Fruit fly (Drosophila melanogaster): ENCODE results near the gene Ccp84Ab.

The Ccp84Ab gene

dm6 chr3R:6735722-6736121 is 33.0 kb upstream of the Ccp84Ab start:
- peak; percentile 61 for TF ChIP-seq twi (tag; optimal IDR thresholded peaks at IDR 0.05)
- TF ChIP-seq CG2199 (GFP tag; IDR thresholded peaks at IDR 0.05), result 0 out of 3 replicates have a peak, but pooled peaks have one; percentile 60
- TF ChIP-seq bcd (GFP tag; optimal IDR thresholded peaks at IDR 0.05), result no peak
- peak; percentile 54 for TF ChIP-seq cad (GFP tag; optimal IDR thresholded peaks at IDR 0.05)
- TF ChIP-seq D (optimal IDR thresholded peaks at IDR 0.05), result peak; percentile 23
- TF ChIP-seq D (GFP tag; optimal IDR thresholded peaks at IDR 0.05), result no peak
- TF ChIP-seq tll (GFP tag; optimal IDR thresholded peaks at IDR 0.05), result peak in 1 of 2 experiments; percentile 62
- no peak for TF ChIP-seq gsb (GFP tag; IDR thresholded peaks at IDR 0.05)
- TF ChIP-seq nerfin-1 (tag; optimal IDR thresholded peaks at IDR 0.05), result peak; percentile 19
- peak; percentile 77 for TF ChIP-seq zen (tag; optimal IDR thresholded peaks at IDR 0.05)
- no peak for TF ChIP-seq lab (GFP tag; optimal IDR thresholded peaks at IDR 0.05)
- TF ChIP-seq prd (optimal IDR thresholded peaks at IDR 0.05), result no peak
- 0 out of 3 replicates have a peak, but pooled peaks have one; percentile 10 for TF ChIP-seq prd (GFP tag; IDR thresholded peaks at IDR 0.05)

DNA sequence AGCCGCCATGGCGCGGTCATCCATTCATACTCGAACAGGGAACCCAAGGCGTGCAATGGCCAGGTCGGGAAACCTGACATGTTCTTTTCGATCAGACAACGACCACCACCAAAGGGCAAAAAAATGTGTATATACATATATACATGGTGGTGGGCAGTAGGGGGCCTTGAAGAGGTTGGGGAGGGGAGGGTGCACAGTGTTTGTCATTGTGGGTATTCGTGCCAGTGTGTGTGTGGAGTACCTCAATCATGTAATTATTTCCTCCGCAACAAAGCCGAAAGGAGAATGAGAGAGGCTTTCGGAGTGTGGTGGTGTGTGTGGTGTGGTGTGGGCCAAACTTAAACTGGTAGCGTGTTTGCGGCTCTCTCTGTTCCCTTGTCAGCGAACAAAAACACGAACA is 23.4 kb upstream of the Ccp84Ab start:
- TF ChIP-seq BEAF-32 (GFP tag; optimal IDR thresholded peaks at IDR 0.05), result no peak
- no peak for TF ChIP-seq CG15514 (GFP tag; optimal IDR thresholded peaks at IDR 0.05)
- TF ChIP-seq Pdp1 (GFP tag; optimal IDR thresholded peaks at IDR 0.05), result no peak
- TF ChIP-seq ftz-f1 (GFP tag; optimal IDR thresholded peaks at IDR 0.05), result no peak
- no peak for TF ChIP-seq CG14441 (GFP tag; IDR thresholded peaks at IDR 0.05)
- no peak for TF ChIP-seq CG43689 (GFP tag; IDR thresholded peaks at IDR 0.05)
- no peak for TF ChIP-seq Optix (GFP tag; IDR thresholded peaks at IDR 0.05)
- no peak for TF ChIP-seq CG9876 (GFP tag; optimal IDR thresholded peaks at IDR 0.05)
- TF ChIP-seq Nf-YC (tag; optimal IDR thresholded peaks at IDR 0.05), result peak; percentile 64
- TF ChIP-seq wek (GFP tag; optimal IDR thresholded peaks at IDR 0.05), result peak; percentile 86
- no peak for TF ChIP-seq fd64A (GFP tag; optimal IDR thresholded peaks at IDR 0.05)
- no peak for TF ChIP-seq Doc2 (GFP tag; IDR thresholded peaks at IDR 0.05)
- TF ChIP-seq unpg (GFP tag; optimal IDR thresholded peaks at IDR 0.05), result no peak
- TF ChIP-seq CG8765 (GFP tag; IDR thresholded peaks at IDR 0.05), result no peak
- TF ChIP-seq Dip2 (GFP tag; IDR thresholded peaks at IDR 0.05), result no peak
- no peak for TF ChIP-seq E2f2 (GFP tag; IDR thresholded peaks at IDR 0.05)
- peak; percentile 73 for TF ChIP-seq CG10431 (GFP tag; optimal IDR thresholded peaks at IDR 0.05)
- no peak for TF ChIP-seq CG11085 (GFP tag; IDR thresholded peaks at IDR 0.05)
- TF ChIP-seq CG2889 (GFP tag; IDR thresholded peaks at IDR 0.05), result no peak
- TF ChIP-seq CG14667 (GFP tag; IDR thresholded peaks at IDR 0.05), result no peak
- TF ChIP-seq CG16779 (GFP tag; IDR thresholded peaks at IDR 0.05), result no peak
- peak; percentile 80 for TF ChIP-seq Nf-YB (GFP tag; optimal IDR thresholded peaks at IDR 0.05)
- TF ChIP-seq CG42726 (GFP tag; IDR thresholded peaks at IDR 0.05; ENCODE audit: partially characterized antibody), result no peak
- no peak for TF ChIP-seq btn (GFP tag; optimal IDR thresholded peaks at IDR 0.05)
- no peak for TF ChIP-seq gt (GFP tag; IDR thresholded peaks at IDR 0.05)
- TF ChIP-seq ems (GFP tag; optimal IDR thresholded peaks at IDR 0.05), result no peak
- no peak for TF ChIP-seq CG1024 (GFP tag; IDR thresholded peaks at IDR 0.05)
- no peak for TF ChIP-seq Six4 (GFP tag; optimal IDR thresholded peaks at IDR 0.05)
- no peak for TF ChIP-seq CG17359 (tag; optimal IDR thresholded peaks at IDR 0.05)
- TF ChIP-seq CG14965 (GFP tag; optimal IDR thresholded peaks at IDR 0.05; ENCODE audit: borderline replicate concordance), result no peak
- no peak for TF ChIP-seq CG12236 (GFP tag; optimal IDR thresholded peaks at IDR 0.05)
- TF ChIP-seq ranshi (GFP tag; IDR thresholded peaks at IDR 0.05), result no peak
- no peak for TF ChIP-seq Ravus (GFP tag; IDR thresholded peaks at IDR 0.05)
- peak; percentile 81 for TF ChIP-seq crol (GFP tag; IDR thresholded peaks at IDR 0.05)
- TF ChIP-seq CG14014 (GFP tag; IDR thresholded peaks at IDR 0.05), result no peak
- TF ChIP-seq Dek (tag; optimal IDR thresholded peaks at IDR 0.05), result no peak
- TF ChIP-seq B-H1 (GFP tag; IDR thresholded peaks at IDR 0.05), result no peak
- TF ChIP-seq CG12219 (GFP tag; optimal IDR thresholded peaks at IDR 0.05), result no peak
- no peak for TF ChIP-seq tll (GFP tag; optimal IDR thresholded peaks at IDR 0.05)
- TF ChIP-seq CG15073 (GFP tag; optimal IDR thresholded peaks at IDR 0.05), result no peak

Data from whole organism, embryonic.